Fruit fly (Drosophila melanogaster): ENCODE results near the gene CG44198.

The CG44198 gene

dm6 chr2L:13156349-13156748 lies 37.4 kb upstream of the CG44198 start (continued):
- peak; percentile 24 for TF ChIP-seq unpg (GFP tag; optimal IDR thresholded peaks at IDR 0.05)
- peak; percentile 61 for TF ChIP-seq gem (tag; optimal IDR thresholded peaks at IDR 0.05)
- TF ChIP-seq zfh1 (GFP tag; IDR thresholded peaks at IDR 0.05), result no peak
- peak; percentile 7 for TF ChIP-seq CG17385 (GFP tag; optimal IDR thresholded peaks at IDR 0.05)
- TF ChIP-seq CG2875 (GFP tag; optimal IDR thresholded peaks at IDR 0.05), result no peak
- TF ChIP-seq gcm (GFP tag; optimal IDR thresholded peaks at IDR 0.05), result no peak
- no peak for TF ChIP-seq trh (GFP tag; optimal IDR thresholded peaks at IDR 0.05)
- peak; percentile 52 for TF ChIP-seq CG2678 (tag; optimal IDR thresholded peaks at IDR 0.05)
- TF ChIP-seq CG15269 (tag; optimal IDR thresholded peaks at IDR 0.05), result peak; percentile 63
- TF ChIP-seq CG11695 (GFP tag; IDR thresholded peaks at IDR 0.05), result peak; percentile 61; the same call in 2 of the 3 replicates
- peak; percentile 46 for TF ChIP-seq CG7839 (tag; optimal IDR thresholded peaks at IDR 0.05)
- 0 out of 2 replicates have a peak, but pooled peaks have one; percentile 13 for TF ChIP-seq CG32772 (GFP tag; IDR thresholded peaks at IDR 0.05)
- TF ChIP-seq nmo (GFP tag; optimal IDR thresholded peaks at IDR 0.05), result peak; percentile 12
- TF ChIP-seq Ada2b (GFP tag; IDR thresholded peaks at IDR 0.05), result 0 out of 2 replicates have a peak, but pooled peaks have one; percentile 9
- TF ChIP-seq NC2β (GFP tag; optimal IDR thresholded peaks at IDR 0.05), result no peak
- TF ChIP-seq CG13424 (tag; optimal IDR thresholded peaks at IDR 0.05), result peak; percentile 40
- peak; percentile 24 for TF ChIP-seq CoRest (tag; optimal IDR thresholded peaks at IDR 0.05)
- no peak for TF ChIP-seq Opbp (GFP tag; IDR thresholded peaks at IDR 0.05; ENCODE audit: partially characterized antibody)
- TF ChIP-seq Blimp-1 (GFP tag; optimal IDR thresholded peaks at IDR 0.05), result peak; percentile 33
- TF ChIP-seq tap (tag; optimal IDR thresholded peaks at IDR 0.05), result peak; percentile 6
- peak; percentile 33; the same call in 1 of the 2 replicates for TF ChIP-seq CG31441 (GFP tag; IDR thresholded peaks at IDR 0.05)
- TF ChIP-seq grau (tag; optimal IDR thresholded peaks at IDR 0.05), result peak; percentile 33
- TF ChIP-seq Sox102F (GFP tag; optimal IDR thresholded peaks at IDR 0.05), result peak; percentile 27
- peak; percentile 62 for TF ChIP-seq Fer1 (GFP tag; optimal IDR thresholded peaks at IDR 0.05)
- no peak for TF ChIP-seq Rfx (GFP tag; IDR thresholded peaks at IDR 0.05)
- TF ChIP-seq Hmr (GFP tag; optimal IDR thresholded peaks at IDR 0.05), result peak; percentile 2
- peak; percentile 3 for TF ChIP-seq fd96Cb (tag; optimal IDR thresholded peaks at IDR 0.05)
- no peak for TF ChIP-seq hkb (optimal IDR thresholded peaks at IDR 0.05)
- peak; percentile 57 for TF ChIP-seq hkb (GFP tag; IDR thresholded peaks at IDR 0.05)
- peak; percentile 51 for TF ChIP-seq lab (GFP tag; optimal IDR thresholded peaks at IDR 0.05)
- TF ChIP-seq chinmo (GFP tag; IDR thresholded peaks at IDR 0.05; ENCODE audit: partially characterized antibody), result 0 out of 4 replicates have a peak, but pooled peaks have one; percentile 48
- peak in 1 of 2 experiments; percentile 41 for TF ChIP-seq Hr51 (GFP tag; optimal IDR thresholded peaks at IDR 0.05)
- TF ChIP-seq sob (GFP tag; IDR thresholded peaks at IDR 0.05), result no peak
- TF ChIP-seq gt (GFP tag; IDR thresholded peaks at IDR 0.05), result no peak
- peak; percentile 22; the same call in 1 of the 2 replicates for TF ChIP-seq lmd (GFP tag; IDR thresholded peaks at IDR 0.05)
- no peak for TF ChIP-seq Bdp1 (GFP tag; optimal IDR thresholded peaks at IDR 0.05)
- no peak for TF ChIP-seq fru (optimal IDR thresholded peaks at IDR 0.05)
- no peak for TF ChIP-seq mirr (GFP tag; optimal IDR thresholded peaks at IDR 0.05)
- no peak for TF ChIP-seq sug (tag; optimal IDR thresholded peaks at IDR 0.05)
- peak; percentile 41 for TF ChIP-seq CG2712 (tag; optimal IDR thresholded peaks at IDR 0.05)
- no peak for TF ChIP-seq Hr3 (GFP tag; optimal IDR thresholded peaks at IDR 0.05)
- peak; percentile 4 for TF ChIP-seq CG10147 (GFP tag; optimal IDR thresholded peaks at IDR 0.05)
- no peak for TF ChIP-seq odd (GFP tag; optimal IDR thresholded peaks at IDR 0.05)
- no peak for TF ChIP-seq ase (GFP tag; IDR thresholded peaks at IDR 0.05)
- peak; percentile 24 for TF ChIP-seq Meics (GFP tag; optimal IDR thresholded peaks at IDR 0.05)
- TF ChIP-seq Ets97D (GFP tag; optimal IDR thresholded peaks at IDR 0.05), result no peak
- TF ChIP-seq Oli (tag; optimal IDR thresholded peaks at IDR 0.05), result peak; percentile 28
- no peak for TF ChIP-seq CkIIα-i1 (GFP tag; IDR thresholded peaks at IDR 0.05)
- no peak for TF ChIP-seq pan (optimal IDR thresholded peaks at IDR 0.05)
- TF ChIP-seq pan (GFP tag; optimal IDR thresholded peaks at IDR 0.05 in 1 of 2, IDR thresholded peaks at IDR 0.05 in 1 of 2), result peak in 1 of 2 experiments; percentile 43
- 0 out of 3 replicates have a peak, but pooled peaks have one; percentile 39 for TF ChIP-seq so (GFP tag; IDR thresholded peaks at IDR 0.05)
